Fruit fly (Drosophila melanogaster) whole organism, embryonic: Measurements from ENCODE around the gene CG32568.

ENCODE experiments used
- Dad ChIP-seq: fragments of 200-800 bp; sonication (Bioruptor generic); optimal IDR thresholded peaks from 3 replicates; lab custom pipeline; 2016; ENCODE audit warnings: missing biosample characterization, missing genetic modification characterization
- h ChIP-seq: fragments of >200 bp; optimal IDR thresholded peaks from 2 replicates; lab custom pipeline; 2017
- sc ChIP-seq, 3 experiments: fragments of >200 bp in 2 of 3; fragments of 200-800 bp in 1 of 3; sonication (Bioruptor generic) in 1 of 3; optimal IDR thresholded peaks; 2 replicates in 2 of 3; 3 replicates in 1 of 3; lab custom pipeline; 2017; ENCODE audit warnings: mild to moderate bottlenecking in 1 of 3, missing biosample characterization in 1 of 3, missing genetic modification characterization in 1 of 3, missing genetic modification reagents in 1 of 3

DNA sequence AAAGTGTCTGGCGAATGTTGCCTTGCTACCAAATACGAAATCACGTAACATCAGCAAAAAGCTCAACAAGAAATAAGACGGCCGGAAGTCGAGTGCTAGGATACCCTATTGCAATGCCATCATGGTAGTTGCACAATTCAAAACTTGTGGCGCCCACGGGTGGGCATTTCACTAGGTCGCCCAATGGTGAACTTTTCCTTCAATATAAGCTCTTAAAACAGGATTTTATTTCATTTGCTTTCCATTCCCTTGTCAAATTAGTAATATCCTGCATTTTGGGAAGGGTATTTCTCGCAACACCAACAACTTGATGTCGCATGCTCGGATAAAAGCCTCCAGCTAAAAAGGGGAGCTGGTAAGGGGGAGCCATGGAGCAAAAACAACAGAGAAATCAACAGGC, 20.8 kb downstream of the CG32568 start:
- TF ChIP-seq Dad = no peak
- no peak for TF ChIP-seq sc (optimal IDR thresholded peaks at IDR 0.05; lab: Kevin White, UChicago)
- TF ChIP-seq sc (GFP tag; optimal IDR thresholded peaks at IDR 0.05; lab: Kevin White, UChicago) = no peak
- TF ChIP-seq h (lab: Kevin White, UChicago) = no peak
